Fruit fly (Drosophila melanogaster) whole organism, wandering third instar larva: ENCODE results near the gene CG11694.

Source experiments
- CG9705 ChIP-seq: fragments of 200-800 bp; sonication (Bioruptor generic); optimal IDR thresholded peaks from 2 replicates; lab custom pipeline; 2018; ENCODE audit warnings: missing biosample characterization, mild to moderate bottlenecking, missing genetic modification characterization
- CrebA ChIP-seq: fragments of 200-800 bp; sonication (Bioruptor generic); optimal IDR thresholded peaks from 2 replicates; lab custom pipeline; 2016; ENCODE audit warnings: missing biosample characterization, mild to moderate bottlenecking, missing genetic modification characterization, borderline replicate concordance
- Dfd ChIP-seq: fragments of >200 bp; optimal IDR thresholded peaks from 2 replicates; lab custom pipeline; 2017; ENCODE audit warnings: missing biosample characterization, missing genetic modification characterization
- Dif ChIP-seq: fragments of 200-275, 200-300 bp; sonication (Bioruptor generic); optimal IDR thresholded peaks from 2 replicates; lab custom pipeline; 2018; ENCODE audit warnings: missing biosample characterization, missing genetic modification characterization; ENCODE audit not compliant: partially characterized antibody
- GATAd ChIP-seq: sonication (Bioruptor generic); optimal IDR thresholded peaks from 2 replicates; lab custom pipeline; 2016; ENCODE audit warnings: missing biosample characterization, missing genetic modification characterization
- HLH106 ChIP-seq: fragments of 200-800 bp; optimal IDR thresholded peaks from 3 replicates; lab custom pipeline; 2019; ENCODE audit warnings: missing biosample characterization, mild to moderate bottlenecking, missing genetic modification characterization, moderate library complexity
- Hnf4 ChIP-seq: fragments of 200-800 bp; sonication (Bioruptor generic); optimal IDR thresholded peaks from 2 replicates; lab custom pipeline; 2016; ENCODE audit warnings: missing biosample characterization, mild to moderate bottlenecking, missing genetic modification characterization
- Hr78 ChIP-seq: fragments of >200 bp; optimal IDR thresholded peaks from 2 replicates; lab custom pipeline; 2017; ENCODE audit warnings: missing biosample characterization, missing genetic modification characterization
- Hr83 ChIP-seq: fragments of 200-300 bp; sonication (Bioruptor generic); optimal IDR thresholded peaks from 2 replicates; lab custom pipeline; 2016; ENCODE audit warnings: missing biosample characterization, mild to moderate bottlenecking, missing genetic modification characterization, moderate library complexity; ENCODE audit not compliant: poor library complexity, severe bottlenecking
- Myc ChIP-seq: fragments of >200 bp; optimal IDR thresholded peaks from 2 replicates; lab custom pipeline; 2017
- N ChIP-seq: fragments of >200 bp; optimal IDR thresholded peaks from 2 replicates; lab custom pipeline; 2018; ENCODE audit warnings: missing biosample characterization, missing external identifiers, missing genetic modification characterization
- OdsH ChIP-seq: fragments of 200-800 bp; sonication (Bioruptor generic); optimal IDR thresholded peaks from 2 replicates; lab custom pipeline; 2016; ENCODE audit warnings: missing biosample characterization, mild to moderate bottlenecking, missing genetic modification characterization
- Rel ChIP-seq, 2 experiments: fragments of 200-800 bp; sonication (Bioruptor generic) in 1 of 2; optimal IDR thresholded peaks; 2 replicates in 1 of 2; 3 replicates in 1 of 2; lab custom pipeline; 2016 to 2019; ENCODE audit warnings: mild to moderate bottlenecking in 2 of 2, missing biosample characterization in 2 of 2, missing genetic modification characterization in 2 of 2, moderate library complexity in 1 of 2
- Vsx2 ChIP-seq: fragments of 200-300, 225-300 bp; sonication (Bioruptor generic); optimal IDR thresholded peaks from 2 replicates; lab custom pipeline; 2018; ENCODE audit warnings: missing biosample characterization, missing genetic modification characterization; ENCODE audit not compliant: partially characterized antibody
- brk ChIP-seq: fragments of 200-800 bp; sonication (Bioruptor generic); optimal IDR thresholded peaks from 2 replicates; lab custom pipeline; 2016; ENCODE audit warnings: missing biosample characterization, mild to moderate bottlenecking, missing genetic modification characterization
- dl ChIP-seq, 2 experiments: fragments of 175-275, 200-275 bp in 1 of 2; fragments of 200-275 bp in 1 of 2; sonication (Bioruptor generic); optimal IDR thresholded peaks; lab custom pipeline; 2018; ENCODE audit warnings: mild to moderate bottlenecking in 2 of 2, missing biosample characterization in 2 of 2, missing genetic modification characterization in 2 of 2, moderate library complexity in 2 of 2; ENCODE audit not compliant: partially characterized antibody in 2 of 2, insufficient read depth in 1 of 2
- dmrt93B ChIP-seq: fragments of 200-800 bp; sonication (Bioruptor generic); optimal IDR thresholded peaks from 2 replicates; lab custom pipeline; 2018; ENCODE audit warnings: missing biosample characterization, mild to moderate bottlenecking, missing genetic modification characterization
- dsf ChIP-seq: sonication (Bioruptor generic); optimal IDR thresholded peaks from 2 replicates; lab custom pipeline; 2016; ENCODE audit warnings: missing biosample characterization, missing genetic modification characterization, borderline replicate concordance
- ey ChIP-seq: fragments of 200-800 bp; sonication (Bioruptor generic); optimal IDR thresholded peaks from 2 replicates; lab custom pipeline; 2016; ENCODE audit warnings: missing biosample characterization, missing genetic modification characterization
- foxo ChIP-seq, 2 experiments: fragments of 200-800 bp; sonication (Bioruptor generic); optimal IDR thresholded peaks; 2 replicates in 1 of 2; 3 replicates in 1 of 2; lab custom pipeline; 2016 to 2017; ENCODE audit warnings: missing biosample characterization in 2 of 2, missing genetic modification characterization in 2 of 2
- pan ChIP-seq: fragments of >200 bp; optimal IDR thresholded peaks from 2 replicates; lab custom pipeline; 2017
- psq ChIP-seq: fragments of 200-800 bp; sonication (Bioruptor generic); optimal IDR thresholded peaks from 3 replicates; lab custom pipeline; 2017; ENCODE audit warnings: missing biosample characterization, mild to moderate bottlenecking, missing genetic modification characterization, moderate library complexity
- rgr ChIP-seq: fragments of 200-800 bp; sonication (Bioruptor generic); optimal IDR thresholded peaks from 3 replicates; lab custom pipeline; 2016; ENCODE audit warnings: missing biosample characterization, mild to moderate bottlenecking, missing genetic modification characterization
- sage ChIP-seq: fragments of 200-800 bp; sonication (Bioruptor generic); optimal IDR thresholded peaks from 2 replicates; lab custom pipeline; 2016; ENCODE audit warnings: missing biosample characterization, mild to moderate bottlenecking, missing genetic modification characterization
- tai ChIP-seq: sonication (Bioruptor generic); optimal IDR thresholded peaks from 2 replicates; lab custom pipeline; 2016; ENCODE audit warnings: missing biosample characterization, missing genetic modification characterization
- usp ChIP-seq: fragments of >200 bp; optimal IDR thresholded peaks from 2 replicates; lab custom pipeline; 2017; ENCODE audit warnings: missing biosample characterization, missing genetic modification characterization
- woc ChIP-seq: sonication (Bioruptor generic); optimal IDR thresholded peaks from 2 replicates; lab custom pipeline; 2016; ENCODE audit warnings: missing biosample characterization, mild to moderate bottlenecking, missing genetic modification characterization

The CG11694 gene

DNA sequence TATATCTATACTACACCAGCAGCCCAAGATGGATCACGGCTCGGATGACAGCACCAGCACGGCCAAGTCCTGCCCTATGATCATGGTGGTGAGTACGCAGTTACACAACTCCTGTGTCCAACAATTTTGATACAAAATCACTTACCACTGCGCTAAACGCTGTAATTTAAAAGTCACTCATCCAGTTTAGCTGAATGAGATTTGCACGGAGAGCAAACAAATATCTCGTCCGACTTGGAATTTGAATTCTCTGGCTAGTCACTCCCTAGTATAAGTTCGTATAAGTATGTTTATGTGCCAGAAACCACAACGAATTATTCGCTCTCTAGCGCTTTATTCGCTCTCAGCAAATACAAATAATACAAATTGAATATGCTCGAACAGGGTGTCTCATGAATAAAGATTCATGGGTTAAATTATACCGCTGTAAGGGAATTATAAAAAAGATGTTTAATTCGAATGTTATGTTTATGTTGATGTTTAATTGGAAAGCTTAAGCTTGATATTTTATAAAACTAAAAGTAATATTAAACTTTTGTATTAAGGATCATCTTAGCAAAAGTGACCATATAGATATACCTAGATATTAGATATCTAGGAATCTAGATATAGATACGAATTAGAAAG, 5.9 kb upstream of the CG11694 start:
- TF ChIP-seq CG9705 (GFP tag; lab: Kevin White, UChicago) (no peak), pan (lab: Kevin White, UChicago) (no peak), dsf (GFP tag; lab: Kevin White, UChicago) (no peak), Rel (GFP tag; optimal IDR thresholded peaks at IDR 0.05; lab: Kevin White, UChicago) (no peak), Rel (tag; optimal IDR thresholded peaks at IDR 0.05; lab: Kevin White, UChicago) (peak; percentile 57), Vsx2 (no peak), foxo (GFP tag; optimal IDR thresholded peaks at IDR 0.05; lab: Kevin White, UChicago) (peak in 1 of 2 experiments; percentile 5), Dfd (GFP tag; lab: Kevin White, UChicago) (no peak), woc (GFP tag; lab: Kevin White, UChicago) (no peak), Myc (no peak), dl (GFP tag; optimal IDR thresholded peaks at IDR 0.05; lab: Kevin White, UChicago; ENCODE audit: insufficient read depth in 1 of 2, partially characterized antibody in 2 of 2) (no peak)
- TF ChIP-seq, all 38 proteins: peak for 2

dm6 chr3R:8317215-8317614, 5.3 kb upstream of the CG11694 start, which contains the start of gene Ctr1B:
Ctr1B (plus strand) TSS chr3R:8317612.
- TF ChIP-seq brk (GFP tag; lab: Kevin White, UChicago) = no peak
- TF ChIP-seq usp (GFP tag; lab: Kevin White, UChicago) = no peak
- TF ChIP-seq dl (GFP tag; optimal IDR thresholded peaks at IDR 0.05; lab: Kevin White, UChicago; ENCODE audit: insufficient read depth in 1 of 2, partially characterized antibody in 2 of 2) = peak in 1 of 2 experiments; percentile 9
- peak; percentile 13 for TF ChIP-seq Dif (GFP tag; lab: Kevin White, UChicago)
- peak; percentile 47 for TF ChIP-seq Vsx2
- no peak for TF ChIP-seq Hnf4 (GFP tag; lab: Kevin White, UChicago)
- TF ChIP-seq GATAd (GFP tag; lab: Kevin White, UChicago) = no peak
- TF ChIP-seq dmrt93B (GFP tag; lab: Kevin White, UChicago) = no peak
- TF ChIP-seq N = no peak

DNA sequence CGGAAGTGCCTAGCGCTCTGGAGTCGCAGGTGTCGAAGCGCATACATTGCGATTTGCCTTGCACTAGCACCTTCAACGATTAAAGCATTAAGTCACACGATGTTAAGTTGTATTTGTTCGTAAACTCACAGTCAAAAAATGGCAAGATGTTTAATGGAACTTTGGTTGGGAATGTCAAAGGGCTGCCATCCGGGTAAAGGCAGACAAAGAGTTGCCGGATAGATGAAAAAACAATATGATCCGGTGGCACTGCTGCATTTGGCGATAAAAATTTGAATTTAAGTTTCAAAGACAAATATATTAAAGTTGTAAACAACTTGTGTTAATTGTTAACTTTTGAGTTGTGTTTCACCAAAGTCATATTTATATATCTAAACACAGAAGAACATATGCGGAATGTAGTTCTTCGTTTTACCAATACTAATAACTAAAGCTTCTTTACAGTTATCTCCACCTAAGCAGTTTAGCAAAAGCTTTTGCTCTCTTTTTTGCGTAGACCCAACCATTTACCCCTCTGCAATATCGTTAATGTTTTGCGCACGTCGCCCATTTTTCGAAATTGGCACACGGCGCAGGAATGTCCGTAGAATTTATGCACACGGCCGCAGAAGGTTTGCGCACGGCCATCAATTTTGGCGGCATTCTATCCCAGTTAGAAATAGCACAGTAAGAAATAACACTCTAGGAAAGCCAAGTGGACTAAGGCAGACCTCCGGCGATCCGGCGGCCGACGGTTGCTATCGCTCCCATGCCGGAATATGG, 4.6 kb upstream of the CG11694 start, which contains the start of gene Coq2:
Coq2 (minus strand) TSS at position 200 of the 762 bp plus-strand sequence.
- peak; percentile 100 for TF ChIP-seq dl (GFP tag; optimal IDR thresholded peaks at IDR 0.05; lab: Kevin White, UChicago; ENCODE audit: insufficient read depth in 1 of 2, partially characterized antibody in 2 of 2)
- no peak for TF ChIP-seq brk (GFP tag; lab: Kevin White, UChicago)
- TF ChIP-seq usp (GFP tag; lab: Kevin White, UChicago) = no peak
- TF ChIP-seq Myc = peak; percentile 28
- peak; percentile 100 for TF ChIP-seq Vsx2
- TF ChIP-seq GATAd (GFP tag; lab: Kevin White, UChicago) = no peak
- no peak for TF ChIP-seq CG9705 (GFP tag; lab: Kevin White, UChicago)
- TF ChIP-seq Hr83 = no peak
- TF ChIP-seq Dif (GFP tag; lab: Kevin White, UChicago) = peak; percentile 100

- TF ChIP-seq Hr78 = no peak
- no peak for TF ChIP-seq usp (GFP tag; lab: Kevin White, UChicago)
- no peak for TF ChIP-seq OdsH (GFP tag; lab: Kevin White, UChicago)
These were observed 1.1 kb upstream of the CG11694 start, which contains the start of gene CG7483 for dm6 chr3R:8313038-8313437. CG7483 (plus strand) TSS chr3R:8313208.

DNA sequence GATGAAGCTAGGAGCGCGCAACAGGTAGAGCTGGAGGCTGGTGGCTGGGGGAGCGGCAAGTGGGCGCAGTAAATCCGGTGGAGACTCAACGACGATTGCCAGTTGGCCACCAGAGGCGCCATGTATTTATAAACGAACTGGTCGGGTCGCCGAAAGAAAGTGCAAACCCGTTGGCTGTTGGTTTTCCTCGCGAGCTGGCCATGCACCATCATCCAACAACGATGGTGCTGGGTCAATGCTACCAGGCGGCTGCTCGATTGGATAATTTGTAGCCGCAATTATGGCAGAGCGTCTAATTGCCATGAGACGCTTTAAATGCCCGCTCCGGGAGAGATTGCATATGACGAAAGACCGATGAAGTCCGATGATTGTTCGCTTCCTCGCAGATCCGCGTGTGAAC, 1.3 kb downstream of the CG11694 start, which contains the start of gene CG11693:
CG11693 (minus strand) TSS at position 101 of the 400 bp plus-strand sequence.
- TF ChIP-seq woc (GFP tag; lab: Kevin White, UChicago) (no peak), rgr (GFP tag; lab: Kevin White, UChicago) (no peak), tai (GFP tag; lab: Kevin White, UChicago) (no peak), HLH106 (tag; lab: Kevin White, UChicago) (no peak)

- TF ChIP-seq CG9705 (GFP tag; lab: Kevin White, UChicago) = no peak
- no peak for TF ChIP-seq dmrt93B (GFP tag; lab: Kevin White, UChicago)
- no peak for TF ChIP-seq Dif (GFP tag; lab: Kevin White, UChicago)
- no peak for TF ChIP-seq rgr (GFP tag; lab: Kevin White, UChicago)
- no peak for TF ChIP-seq Hr83
- TF ChIP-seq sage (GFP tag; lab: Kevin White, UChicago) = no peak
- TF ChIP-seq psq (GFP tag; lab: Kevin White, UChicago) = no peak
- no peak for TF ChIP-seq tai (GFP tag; lab: Kevin White, UChicago)
- TF ChIP-seq ey = no peak
- no peak for TF ChIP-seq Myc
- TF ChIP-seq CrebA (GFP tag; lab: Kevin White, UChicago) = no peak
- no peak for TF ChIP-seq Hnf4 (GFP tag; lab: Kevin White, UChicago)
- no peak for TF ChIP-seq dsf (GFP tag; lab: Kevin White, UChicago)
These were observed 3.4 kb downstream of the CG11694 start, which contains the start of gene tex for dm6 chr3R:8308515-8308959. tex (minus strand) TSS chr3R:8308645.
